Fruit fly (Drosophila melanogaster) whole organism, embryonic: ENCODE results near the gene dmGlut.
A peak's percentile ranks its signal among the peaks of the same experiment; 100 is the strongest.

Experiments used
- Atf6 ChIP-seq: fragments of 200-800 bp; sonication (Bioruptor generic); IDR thresholded peaks from 2 replicates; pipeline ENCODE4 v1.3.6; 2022; ENCODE audit warnings: missing biosample characterization, missing genetic modification characterization
- CG10321 ChIP-seq: fragments of 200-800 bp; sonication (Bioruptor generic); IDR thresholded peaks from 2 replicates; pipeline ENCODE4 v1.3.6; 2022; ENCODE audit warnings: missing biosample characterization, missing genetic modification characterization
- CG11560 ChIP-seq: fragments of 200-800 bp; sonication (Bioruptor generic); IDR thresholded peaks from 3 replicates; pipeline ENCODE4 v1.3.6; 2022; ENCODE audit warnings: missing biosample characterization, missing genetic modification characterization
- CG11695 ChIP-seq: fragments of 200-800 bp; sonication (Bioruptor generic); IDR thresholded peaks from 3 replicates; pipeline ENCODE4 v1.3.6; 2022; ENCODE audit warnings: missing biosample characterization, missing genetic modification characterization
- CG14667 ChIP-seq: fragments of 200-800 bp; sonication (Bioruptor generic); IDR thresholded peaks from 2 replicates; pipeline ENCODE4 v1.3.6; 2022; ENCODE audit warnings: missing biosample characterization, missing genetic modification characterization
- CG14860 ChIP-seq: fragments of 200-800 bp; sonication (Bioruptor generic); IDR thresholded peaks from 3 replicates; pipeline ENCODE4 v1.3.6; 2022; ENCODE audit warnings: missing biosample characterization, missing genetic modification characterization; ENCODE audit not compliant: partially characterized antibody
- CG15073 ChIP-seq: fragments of 200-800 bp; sonication (Bioruptor generic); optimal IDR thresholded peaks from 2 replicates; lab custom pipeline; 2016; ENCODE audit warnings: missing biosample characterization, missing genetic modification characterization
- CG15479 ChIP-seq: fragments of 200-800 bp; sonication (Bioruptor generic); optimal IDR thresholded peaks from 3 replicates; lab custom pipeline; 2019; ENCODE audit warnings: missing biosample characterization, mild to moderate bottlenecking, missing genetic modification characterization, moderate library complexity
- CG16815 ChIP-seq: fragments of 200-800 bp; sonication (Bioruptor generic); optimal IDR thresholded peaks from 3 replicates; lab custom pipeline; 2017; ENCODE audit warnings: missing biosample characterization, mild to moderate bottlenecking, missing genetic modification characterization
- CG18262 ChIP-seq: fragments of 200-800 bp; optimal IDR thresholded peaks from 3 replicates; lab custom pipeline; 2019; ENCODE audit warnings: missing biosample characterization, mild to moderate bottlenecking, missing genetic modification characterization, moderate library complexity
- CG2116 ChIP-seq: fragments of 200-800 bp; sonication (Bioruptor generic); optimal IDR thresholded peaks from 3 replicates; lab custom pipeline; 2018; ENCODE audit warnings: missing biosample characterization, mild to moderate bottlenecking, missing genetic modification characterization
- CG2678 ChIP-seq: fragments of 200-800 bp; sonication (Bioruptor generic); optimal IDR thresholded peaks from 3 replicates; lab custom pipeline; 2019; ENCODE audit warnings: missing biosample characterization, mild to moderate bottlenecking, missing genetic modification characterization, moderate library complexity
- CG2875 ChIP-seq: fragments of 200-800 bp; sonication (Bioruptor generic); optimal IDR thresholded peaks from 2 replicates; lab custom pipeline; 2017; ENCODE audit warnings: missing biosample characterization, mild to moderate bottlenecking, missing genetic modification characterization, missing genetic modification reagents
- CG30403 ChIP-seq: fragments of 200-800 bp; sonication (Bioruptor generic); optimal IDR thresholded peaks from 3 replicates; lab custom pipeline; 2016; ENCODE audit warnings: missing biosample characterization, missing genetic modification characterization
- CG43689 ChIP-seq: fragments of 200-800 bp; sonication (Bioruptor generic); IDR thresholded peaks from 2 replicates; pipeline ENCODE4 v1.3.6; 2022; ENCODE audit warnings: missing biosample characterization, missing genetic modification characterization
- CG7372 ChIP-seq: fragments of 200-800 bp; sonication (Bioruptor generic); IDR thresholded peaks from 2 replicates; pipeline ENCODE4 v1.3.6; 2022; ENCODE audit warnings: missing biosample characterization, missing genetic modification characterization
- CG8765 ChIP-seq: fragments of 200-800 bp; sonication (Bioruptor generic); IDR thresholded peaks from 2 replicates; pipeline ENCODE4 v1.3.6; 2022; ENCODE audit warnings: missing biosample characterization, missing genetic modification characterization
- CG9215 ChIP-seq: fragments of 200-800 bp; sonication (Bioruptor generic); IDR thresholded peaks from 2 replicates; pipeline ENCODE4 v1.3.6; 2022; ENCODE audit warnings: missing biosample characterization, missing genetic modification characterization
- CTCF ChIP-seq: fragments of 200-800 bp; sonication (Bioruptor generic); optimal IDR thresholded peaks from 2 replicates; lab custom pipeline; 2017; ENCODE audit warnings: missing biosample characterization, mild to moderate bottlenecking, missing genetic modification characterization, moderate library complexity
- D19A ChIP-seq: fragments of 200-800 bp; optimal IDR thresholded peaks from 3 replicates; lab custom pipeline; 2019; ENCODE audit warnings: missing biosample characterization, mild to moderate bottlenecking, missing genetic modification characterization, moderate library complexity
- Dbx ChIP-seq: fragments of 200-800 bp; sonication (Bioruptor generic); IDR thresholded peaks from 3 replicates; pipeline ENCODE4 v1.3.6; 2022; ENCODE audit warnings: missing biosample characterization, missing genetic modification characterization
- Dek ChIP-seq: fragments of 200-800 bp; sonication (Bioruptor generic); optimal IDR thresholded peaks from 3 replicates; lab custom pipeline; 2019; ENCODE audit warnings: missing biosample characterization, mild to moderate bottlenecking, missing genetic modification characterization, moderate library complexity
- Dip3 ChIP-seq: fragments of 200-800 bp; sonication (Bioruptor generic); optimal IDR thresholded peaks from 3 replicates; lab custom pipeline; 2016; ENCODE audit warnings: missing biosample characterization, missing genetic modification characterization
- Elba2 ChIP-seq: fragments of 200-800 bp; sonication (Bioruptor generic); optimal IDR thresholded peaks from 3 replicates; lab custom pipeline; 2016; ENCODE audit warnings: missing biosample characterization, missing genetic modification characterization
- Fer1 ChIP-seq: fragments of 200-800 bp; sonication (Bioruptor generic); optimal IDR thresholded peaks from 2 replicates; lab custom pipeline; 2017; ENCODE audit warnings: missing biosample characterization, mild to moderate bottlenecking, missing genetic modification characterization
- Lpt ChIP-seq: fragments of >200 bp; optimal IDR thresholded peaks from 2 replicates; lab custom pipeline; 2018; ENCODE audit warnings: missing biosample characterization, missing genetic modification characterization
- MBD-R2 ChIP-seq: fragments of 200-800 bp; sonication (Bioruptor generic); IDR thresholded peaks from 2 replicates; pipeline ENCODE4 v1.3.6; 2022; ENCODE audit warnings: missing biosample characterization, missing genetic modification characterization
- Med ChIP-seq: fragments of 200-800 bp; sonication (Bioruptor generic); peaks from one replicate; lab custom pipeline; 2016; ENCODE audit warnings: missing biosample characterization, missing genetic modification characterization, mild to moderate bottlenecking, inconsistent platforms, moderate library complexity
- Meics ChIP-seq: fragments of 200-800 bp; sonication (Bioruptor generic); optimal IDR thresholded peaks from 2 replicates; lab custom pipeline; 2017; ENCODE audit warnings: missing biosample characterization, mild to moderate bottlenecking, missing genetic modification characterization
- NC2β ChIP-seq: fragments of 200-800 bp; sonication (Bioruptor generic); optimal IDR thresholded peaks from 2 replicates; lab custom pipeline; 2016; ENCODE audit warnings: missing biosample characterization, missing genetic modification characterization
- Neu2 ChIP-seq: fragments of 200-800 bp; sonication (Bioruptor generic); optimal IDR thresholded peaks from 3 replicates; lab custom pipeline; 2016; ENCODE audit warnings: missing biosample characterization, missing genetic modification characterization, borderline replicate concordance
- Oli ChIP-seq: fragments of 200-800 bp; sonication (Bioruptor generic); optimal IDR thresholded peaks from 2 replicates; lab custom pipeline; 2018; ENCODE audit warnings: missing biosample characterization, mild to moderate bottlenecking, missing genetic modification characterization, moderate library complexity
- Six4 ChIP-seq: fragments of 200-800 bp; sonication (Bioruptor generic); optimal IDR thresholded peaks from 2 replicates; lab custom pipeline; 2016; ENCODE audit warnings: missing biosample characterization, missing genetic modification characterization
- abd-A ChIP-seq: fragments of 200-800 bp; sonication (Bioruptor generic); optimal IDR thresholded peaks from 3 replicates; lab custom pipeline; 2019; ENCODE audit warnings: missing biosample characterization, mild to moderate bottlenecking, missing genetic modification characterization, moderate library complexity
- bsh ChIP-seq, 2 experiments: fragments of 200-800 bp; sonication (Bioruptor generic); optimal IDR thresholded peaks; 2 replicates each; lab custom pipeline; 2017 to 2018; ENCODE audit warnings: mild to moderate bottlenecking in 2 of 2, missing biosample characterization in 2 of 2, missing genetic modification characterization in 2 of 2, moderate library complexity in 1 of 2
- cad ChIP-seq: fragments of >200 bp; optimal IDR thresholded peaks from 2 replicates; lab custom pipeline; 2017; ENCODE audit warnings: missing biosample characterization, missing genetic modification characterization
- cg ChIP-seq: fragments of 200-800 bp; sonication (Bioruptor generic); optimal IDR thresholded peaks from 3 replicates; lab custom pipeline; 2019; ENCODE audit warnings: missing biosample characterization, mild to moderate bottlenecking, missing genetic modification characterization, moderate library complexity
- dmrt99B ChIP-seq: fragments of 200-800 bp; sonication (Bioruptor generic); optimal IDR thresholded peaks from 2 replicates; lab custom pipeline; 2018; ENCODE audit warnings: missing biosample characterization, mild to moderate bottlenecking, missing genetic modification characterization, moderate library complexity
- emc ChIP-seq: fragments of 200-800 bp; sonication (Bioruptor generic); optimal IDR thresholded peaks from 2 replicates; lab custom pipeline; 2016; ENCODE audit warnings: missing biosample characterization, missing genetic modification characterization
- ftz-f1 ChIP-seq: fragments of 200-800 bp; sonication (Bioruptor generic); optimal IDR thresholded peaks from 2 replicates; lab custom pipeline; 2016; ENCODE audit warnings: missing biosample characterization, missing genetic modification characterization
- gcm ChIP-seq: fragments of 200-800 bp; sonication (Bioruptor generic); optimal IDR thresholded peaks from 2 replicates; lab custom pipeline; 2019; ENCODE audit warnings: missing biosample characterization, mild to moderate bottlenecking, missing genetic modification characterization, moderate library complexity
- gro ChIP-seq: fragments of 200-800 bp; sonication (Bioruptor generic); optimal IDR thresholded peaks from 2 replicates; lab custom pipeline; 2016; ENCODE audit warnings: missing biosample characterization, missing genetic modification characterization
- jumu ChIP-seq: fragments of 200-800 bp; sonication (Bioruptor generic); optimal IDR thresholded peaks from 3 replicates; lab custom pipeline; 2016; ENCODE audit warnings: missing biosample characterization, missing genetic modification characterization
- lab ChIP-seq: fragments of 200-800 bp; sonication (Bioruptor generic); optimal IDR thresholded peaks from 3 replicates; lab custom pipeline; 2017; ENCODE audit warnings: missing biosample characterization, missing genetic modification characterization, mild to moderate bottlenecking, moderate library complexity, missing genetic modification reagents
- nerfin-1 ChIP-seq: fragments of 200-800 bp; sonication (Bioruptor generic); optimal IDR thresholded peaks from 3 replicates; lab custom pipeline; 2019; ENCODE audit warnings: missing biosample characterization, mild to moderate bottlenecking, missing genetic modification characterization, moderate library complexity
- nom ChIP-seq: fragments of 200-800 bp; sonication (Bioruptor generic); optimal IDR thresholded peaks from 2 replicates; lab custom pipeline; 2017; ENCODE audit warnings: missing biosample characterization, missing genetic modification characterization, mild to moderate bottlenecking, moderate library complexity, missing genetic modification reagents
- onecut ChIP-seq: fragments of 200-800 bp; sonication (Bioruptor generic); IDR thresholded peaks from 2 replicates; pipeline ENCODE4 v1.3.6; 2022; ENCODE audit warnings: missing biosample characterization, missing genetic modification characterization
- shn ChIP-seq: fragments of 200-800 bp; sonication (Bioruptor generic); optimal IDR thresholded peaks from 3 replicates; lab custom pipeline; 2016; ENCODE audit warnings: missing biosample characterization, missing genetic modification characterization
- slou ChIP-seq: fragments of 200-800 bp; sonication (Bioruptor generic); optimal IDR thresholded peaks from 3 replicates; lab custom pipeline; 2016; ENCODE audit warnings: missing biosample characterization, missing genetic modification characterization
- trh ChIP-seq: fragments of 200-800 bp; sonication (Bioruptor generic); optimal IDR thresholded peaks from 2 replicates; lab custom pipeline; 2016; ENCODE audit warnings: missing biosample characterization, missing genetic modification characterization
- twi ChIP-seq: fragments of 200-800 bp; optimal IDR thresholded peaks from 2 replicates; lab custom pipeline; 2019; ENCODE audit warnings: missing biosample characterization, mild to moderate bottlenecking, missing genetic modification characterization, moderate library complexity
- zf30C ChIP-seq: fragments of 200-800 bp; sonication (Bioruptor generic); optimal IDR thresholded peaks from 3 replicates; lab custom pipeline; 2018; ENCODE audit warnings: missing biosample characterization, mild to moderate bottlenecking, missing genetic modification characterization

dmGlut gene

dm6 chr2L:12021193-12021592 is 6.0 kb upstream of the dmGlut start (continued):
- TF ChIP-seq CG16815 (no peak), CG11695 (GFP tag; lab: Robert Waterston, UW) (peak; percentile 50; the same call in 1 of the 3 replicates), CTCF (GFP tag; lab: Kevin White, UChicago) (no peak), CG2678 (tag; lab: Kevin White, UChicago) (peak; percentile 72), CG15479 (no peak), Neu2 (GFP tag; lab: Kevin White, UChicago) (no peak), cad (GFP tag; lab: Kevin White, UChicago) (no peak), onecut (no peak; the same call in 1 of the 2 replicates), Atf6 (GFP tag; lab: Robert Waterston, UW) (peak; percentile 83), Meics (GFP tag; lab: Kevin White, UChicago) (peak; percentile 60), CG15073 (GFP tag; lab: Kevin White, UChicago) (peak; percentile 19), lab (GFP tag; lab: Kevin White, UChicago) (peak; percentile 89), trh (peak; percentile 65), jumu (GFP tag; lab: Kevin White, UChicago) (no peak), CG14860 (GFP tag; lab: Robert Waterston, UW) (no peak), CG14667 (GFP tag; lab: Robert Waterston, UW) (no peak), gro (peak; percentile 25), dmrt99B (no peak), CG18262 (tag; lab: Kevin White, UChicago) (peak; percentile 36), CG7372 (no peak), CG2875 (GFP tag; lab: Kevin White, UChicago) (peak; percentile 88), CG2116 (GFP tag; lab: Kevin White, UChicago) (peak; percentile 55), Oli (tag; lab: Kevin White, UChicago) (peak; percentile 24), ftz-f1 (GFP tag; lab: Kevin White, UChicago) (no peak), gcm (GFP tag; lab: Kevin White, UChicago) (peak; percentile 61), emc (GFP tag; lab: Kevin White, UChicago) (no peak), nerfin-1 (tag; lab: Kevin White, UChicago) (peak; percentile 36), slou (no peak), CG9215 (GFP tag; lab: Robert Waterston, UW) (no peak), cg (GFP tag; lab: Kevin White, UChicago) (no peak), NC2β (GFP tag; lab: Kevin White, UChicago) (peak; percentile 52), bsh (GFP tag; optimal IDR thresholded peaks at IDR 0.05; lab: Kevin White, UChicago) (peak in 1 of 2 experiments; percentile 87), shn (GFP tag; lab: Kevin White, UChicago) (no peak), CG30403 (GFP tag; lab: Kevin White, UChicago) (no peak), Six4 (GFP tag; lab: Kevin White, UChicago) (peak; percentile 34), MBD-R2 (GFP tag; lab: Robert Waterston, UW) (no peak), CG43689 (GFP tag; lab: Robert Waterston, UW) (no peak), CG11560 (no peak), nom (GFP tag; lab: Kevin White, UChicago) (no peak), Dip3 (GFP tag; lab: Kevin White, UChicago) (no peak), Elba2 (GFP tag; lab: Kevin White, UChicago) (no peak), Dbx (GFP tag; lab: Robert Waterston, UW) (peak; percentile 58; the same call in 1 of the 3 replicates), twi (peak; percentile 19), abd-A (tag; lab: Kevin White, UChicago) (no peak), zf30C (no peak), Dek (peak; percentile 68), D19A (tag; lab: Kevin White, UChicago) (peak; percentile 27), Lpt (no peak), Med (peak; percentile 94), Fer1 (GFP tag; lab: Kevin White, UChicago) (peak; percentile 59), CG10321 (no peak; the same call in 1 of the 2 replicates), CG8765 (GFP tag; lab: Robert Waterston, UW) (no peak)
